Worm (Caenorhabditis elegans): ENCODE results near the gene sars-1.

Gene sars-1

DNA sequence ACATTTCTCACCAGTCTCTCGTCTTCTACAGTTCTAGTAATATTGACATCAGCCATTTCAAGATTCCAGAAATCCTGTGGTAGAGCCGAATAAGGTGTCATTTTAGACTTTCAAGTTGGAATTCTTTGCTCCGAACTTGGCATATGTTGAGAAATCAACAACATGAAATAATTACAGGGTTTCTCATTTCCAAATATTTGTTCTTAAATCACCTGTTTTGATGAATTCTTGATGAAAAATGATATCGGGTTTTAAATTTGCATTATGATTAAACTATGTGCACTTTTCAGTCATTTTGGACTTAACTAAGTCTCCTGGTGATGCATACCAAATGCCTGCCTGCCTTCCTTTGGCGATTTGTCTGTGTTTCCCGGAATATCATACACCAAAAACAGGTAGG lies 50.0 kb downstream of the sars-1 start, which contains the start of gene srv-12:
Gene srv-12, minus strand, starts transcription at position 101 of the 400 bp plus-strand sequence.
- TF ChIP-seq unc-62 (GFP tag; optimal IDR thresholded peaks at IDR 0.05) = no peak
